Fruit fly (Drosophila melanogaster) whole organism, larva: ENCODE data around the gene RpS7.
A peak's percentile ranks its signal among the peaks of the same experiment; 100 is the strongest.

Source experiments
- noc ChIP-seq: fragments of 200-800 bp; sonication (Bioruptor generic); optimal IDR thresholded peaks from 3 replicates; lab custom pipeline; 2019; ENCODE audit warnings: missing biosample characterization, mild to moderate bottlenecking, missing genetic modification characterization, moderate library complexity

Gene RpS7

DNA sequence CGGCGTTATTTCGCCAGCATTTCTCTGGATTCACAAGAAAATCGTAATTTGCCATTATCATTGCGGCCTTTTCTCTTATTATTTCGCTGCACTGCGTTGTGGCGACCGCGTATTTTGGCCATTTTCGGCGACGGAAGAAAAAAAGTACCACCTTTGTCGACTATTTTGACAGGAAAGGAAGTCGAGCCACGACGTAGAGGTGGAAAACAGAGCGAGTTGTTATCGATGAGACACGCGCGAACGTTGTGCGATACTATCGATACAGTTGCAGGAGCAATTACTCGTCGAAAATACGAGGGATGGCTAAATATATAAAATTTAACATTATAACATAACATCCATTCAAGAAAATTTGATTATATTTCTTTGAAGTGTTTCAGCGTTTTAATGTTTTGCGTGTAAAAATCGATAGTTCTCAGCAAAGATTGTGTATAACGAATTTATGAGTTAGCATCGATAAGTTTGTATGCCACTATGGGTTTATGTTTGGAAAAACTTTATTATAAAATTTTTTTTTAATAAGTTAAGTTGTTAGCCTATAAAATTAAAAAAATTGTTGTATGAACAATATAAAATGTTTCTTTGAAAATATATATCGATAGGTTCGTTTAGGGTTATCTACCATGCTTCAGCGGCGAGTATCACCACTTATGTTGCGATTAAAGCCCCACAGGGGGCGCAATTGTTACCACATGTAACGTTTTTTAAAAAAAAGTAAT lies at the start of gene RpS7:
TSS of gene RpS7 (minus strand) at position 255 of the 719 bp plus-strand sequence.
- peak; percentile 64 for TF ChIP-seq noc (tag; lab: Kevin White, UChicago)

DNA sequence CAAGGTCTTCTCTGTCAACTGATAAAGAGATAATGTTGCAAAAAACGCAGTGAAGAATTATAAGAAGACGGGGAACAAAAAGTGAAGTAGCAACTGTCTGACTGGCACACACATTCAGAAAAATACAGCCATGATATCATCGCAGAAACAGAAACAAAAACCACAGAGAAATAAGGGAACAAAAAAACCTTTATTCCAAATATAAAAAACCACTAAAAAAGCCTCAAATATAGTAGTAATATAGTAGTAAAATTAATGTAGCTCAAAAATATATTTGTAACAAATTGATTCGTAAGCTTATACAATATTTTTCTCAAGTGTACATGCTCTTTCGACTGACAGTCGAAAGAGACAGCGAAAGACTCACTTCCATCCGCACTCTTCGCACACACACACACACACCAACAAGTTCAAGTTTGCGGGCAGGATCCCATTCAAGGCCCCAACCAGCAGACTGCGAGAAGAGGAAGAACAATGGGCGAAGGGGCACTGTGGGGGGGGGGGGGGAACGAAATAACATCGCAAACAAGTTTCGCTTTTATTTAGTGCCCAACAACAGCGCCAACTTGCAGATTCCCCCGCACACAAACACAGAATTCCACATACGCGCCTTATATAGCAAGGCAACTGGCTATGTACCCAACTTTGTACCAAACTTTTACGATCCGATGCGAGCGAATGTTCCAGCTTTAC lies 49.6 kb upstream of the RpS7 start:
- TF ChIP-seq noc (tag; lab: Kevin White, UChicago) = no peak

DNA sequence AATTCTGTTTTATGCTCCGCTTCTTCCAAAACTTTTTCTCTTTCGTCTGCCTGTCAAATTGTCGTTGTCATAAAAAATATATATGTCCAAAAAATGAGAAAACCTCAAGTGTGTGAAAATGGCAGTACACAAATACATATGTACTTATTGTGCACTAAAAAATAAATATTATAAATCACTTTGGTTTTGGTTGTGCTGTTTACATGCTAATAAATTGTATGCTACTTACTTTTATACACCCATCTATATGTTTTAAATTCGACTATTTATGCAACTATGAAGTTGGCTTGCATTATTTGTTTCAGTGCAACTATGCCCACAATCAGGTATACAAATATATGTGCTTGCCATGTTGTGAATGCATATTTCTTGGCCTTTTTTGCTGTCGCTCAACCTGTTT lies 48.8 kb upstream of the RpS7 start:
- no peak for TF ChIP-seq noc (tag; lab: Kevin White, UChicago)

DNA sequence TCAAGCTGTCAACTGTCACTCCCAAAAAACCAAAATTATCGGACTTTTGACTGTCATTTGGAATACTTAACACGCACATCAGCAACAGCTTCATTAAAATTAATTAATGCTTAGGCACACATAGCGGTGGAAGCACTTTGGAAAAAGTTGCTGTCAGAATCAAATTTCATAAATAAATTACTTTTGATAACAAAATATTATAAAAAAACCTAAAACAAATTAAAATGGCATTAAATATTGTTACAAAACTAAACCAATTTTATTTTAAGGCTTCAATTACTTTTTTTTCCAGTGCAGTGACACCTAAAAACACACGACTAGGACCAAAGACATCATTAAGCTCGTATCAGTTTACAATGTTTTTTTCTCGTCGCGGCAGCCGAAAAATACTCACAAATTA lies 47.4 kb upstream of the RpS7 start:
- no peak for TF ChIP-seq noc (tag; lab: Kevin White, UChicago)

DNA sequence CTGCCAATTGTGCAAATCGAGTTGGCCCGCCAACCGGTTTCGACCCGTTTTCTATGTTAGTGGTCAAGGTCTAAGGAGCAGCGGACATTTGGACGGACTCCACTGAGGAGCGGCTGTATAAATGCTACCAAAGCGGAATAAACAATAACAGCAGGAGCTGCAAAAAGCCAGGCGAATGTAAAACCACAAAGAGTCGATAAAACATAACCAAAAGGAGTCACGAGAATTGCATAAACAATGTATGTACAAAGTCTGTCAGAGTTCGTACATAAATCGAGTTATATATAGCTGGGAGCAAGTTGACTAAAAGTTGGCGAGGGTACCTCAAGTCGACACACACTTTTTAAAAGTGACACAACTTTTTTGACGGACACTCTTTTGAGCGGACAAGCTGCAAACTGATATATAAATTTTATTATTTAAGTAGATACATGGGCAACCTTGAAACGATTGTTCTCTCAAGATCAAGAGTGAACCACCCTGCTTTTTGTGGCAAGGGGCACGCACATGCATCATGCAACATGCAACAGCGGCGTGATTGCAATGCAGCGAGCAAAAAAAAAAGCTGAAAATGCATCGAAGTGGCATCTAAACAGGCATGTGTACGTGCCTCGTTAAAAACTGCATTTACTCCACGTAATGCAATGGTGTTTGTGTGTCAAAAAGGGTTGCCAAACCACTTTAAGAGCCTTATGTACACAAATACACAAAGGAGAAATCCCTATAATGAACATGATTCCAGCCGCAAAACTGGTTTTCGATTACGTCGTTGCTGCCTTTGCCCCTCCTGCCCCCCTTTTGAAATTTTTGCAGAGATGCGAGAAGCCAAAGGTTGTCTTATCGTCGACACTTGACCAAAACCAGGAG lies 46.7 kb upstream of the RpS7 start:
- TF ChIP-seq noc (tag; lab: Kevin White, UChicago) = no peak

DNA sequence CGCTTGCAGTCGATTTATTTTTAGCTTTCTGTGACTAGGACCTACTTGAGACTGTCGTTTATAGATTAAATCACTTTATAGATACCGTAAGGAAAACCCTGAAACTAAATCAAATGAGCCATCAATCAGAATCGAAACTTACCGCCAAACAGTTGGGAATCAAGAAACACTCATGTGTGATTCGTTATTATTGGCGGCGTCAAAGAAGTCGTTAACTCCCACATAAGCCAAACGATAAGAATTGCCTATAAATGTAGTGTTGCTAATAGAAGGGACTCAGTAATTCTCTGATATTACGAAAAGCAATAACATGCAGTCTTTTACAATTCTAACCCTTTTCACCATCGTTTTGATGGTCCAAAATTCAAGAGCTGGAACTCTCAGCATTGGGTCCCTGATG lies 44.1 kb upstream of the RpS7 start, which contains the start of gene CG18404:
TSS of gene CG18404 (plus strand) at position 301 of the 400 bp plus-strand sequence.
- TF ChIP-seq noc (tag; lab: Kevin White, UChicago) = no peak

DNA sequence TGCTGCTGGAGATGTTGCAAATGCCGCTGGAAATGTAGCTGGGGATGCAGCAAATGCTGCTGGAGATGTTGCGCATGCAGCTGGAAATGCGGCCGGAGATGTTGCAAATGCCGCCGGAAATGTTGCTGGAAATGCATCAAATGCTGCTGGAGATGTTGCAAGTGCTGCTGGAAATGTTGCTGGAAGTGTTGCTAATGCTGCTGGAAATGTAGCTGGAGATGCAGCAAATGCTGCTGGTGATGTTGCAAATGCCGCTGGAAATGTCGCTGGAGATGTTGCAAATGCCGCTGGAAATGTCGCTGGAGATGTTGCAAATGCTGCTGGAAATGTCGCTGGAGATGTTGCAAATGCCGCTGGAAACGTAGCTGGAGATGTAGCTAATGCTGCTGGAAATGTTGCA lies 43.5 kb upstream of the RpS7 start:
- TF ChIP-seq noc (tag; lab: Kevin White, UChicago) = no peak

DNA sequence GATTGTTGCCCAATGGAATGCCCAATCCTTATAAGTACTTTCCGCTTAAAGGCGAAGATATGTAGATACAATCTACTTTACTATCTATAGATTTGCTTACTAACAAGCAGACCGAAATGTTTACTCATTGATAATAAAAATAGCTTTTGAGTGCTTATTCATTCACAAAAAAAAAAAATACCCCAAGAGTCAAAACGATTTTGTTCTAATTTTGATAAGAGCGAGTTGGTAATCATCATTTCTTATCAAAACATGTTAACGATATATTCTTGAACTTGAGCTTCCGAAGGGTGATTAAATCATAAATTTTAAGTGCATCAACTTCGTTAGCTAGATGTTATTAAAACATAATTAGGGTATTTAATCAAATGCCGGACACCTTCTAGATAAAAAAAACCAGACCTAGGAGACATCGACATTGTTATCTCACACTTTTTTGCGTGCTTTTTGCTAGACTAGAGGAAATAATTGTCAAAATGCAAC lies 41.7 kb upstream of the RpS7 start, which contains the start of gene CG9682:
TSS of gene CG9682 (plus strand) at position 433 of the 483 bp plus-strand sequence.
- no peak for TF ChIP-seq noc (tag; lab: Kevin White, UChicago)

DNA sequence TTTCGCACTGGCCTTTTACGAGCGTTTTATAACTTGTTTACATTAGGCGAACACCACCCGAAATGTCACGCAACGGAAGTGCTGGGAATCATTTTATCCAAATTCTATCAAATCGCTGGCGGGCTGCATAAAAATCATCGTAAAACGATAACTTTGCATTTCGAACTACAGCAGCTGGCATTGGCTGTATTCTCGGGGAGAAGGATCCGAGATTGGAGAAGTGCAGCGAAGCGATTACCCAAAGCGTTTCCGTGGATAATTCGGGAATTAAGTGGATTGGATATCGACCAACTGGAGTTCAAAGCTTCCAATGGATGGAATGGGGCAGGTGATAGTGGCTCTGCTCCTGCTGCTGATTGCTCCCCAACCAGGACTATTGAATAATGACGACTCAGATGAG lies 40.5 kb upstream of the RpS7 start, which contains the start of gene CG34299:
TSS of gene CG34299 (plus strand) at position 301 of the 400 bp plus-strand sequence.
- no peak for TF ChIP-seq noc (tag; lab: Kevin White, UChicago)

DNA sequence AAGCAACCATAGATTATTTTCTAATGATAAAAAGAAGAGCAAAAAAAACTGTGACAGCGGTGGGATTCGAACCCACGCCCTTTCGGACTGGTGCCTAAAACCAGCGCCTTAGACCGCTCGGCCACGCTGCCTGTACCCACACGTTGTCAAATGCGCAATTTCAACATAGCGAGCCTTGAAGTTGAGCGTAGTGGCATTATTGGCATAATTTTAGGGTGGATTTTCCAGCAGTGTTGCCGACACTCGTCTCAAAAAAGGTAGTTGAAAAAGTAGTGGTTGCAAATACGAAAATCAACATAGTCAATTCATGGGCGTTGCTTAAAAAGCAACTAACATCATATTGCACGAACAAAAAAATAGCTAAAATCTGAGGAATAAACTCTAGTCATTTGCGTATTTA lies 39.7 kb upstream of the RpS7 start:
- no peak for TF ChIP-seq noc (tag; lab: Kevin White, UChicago)

DNA sequence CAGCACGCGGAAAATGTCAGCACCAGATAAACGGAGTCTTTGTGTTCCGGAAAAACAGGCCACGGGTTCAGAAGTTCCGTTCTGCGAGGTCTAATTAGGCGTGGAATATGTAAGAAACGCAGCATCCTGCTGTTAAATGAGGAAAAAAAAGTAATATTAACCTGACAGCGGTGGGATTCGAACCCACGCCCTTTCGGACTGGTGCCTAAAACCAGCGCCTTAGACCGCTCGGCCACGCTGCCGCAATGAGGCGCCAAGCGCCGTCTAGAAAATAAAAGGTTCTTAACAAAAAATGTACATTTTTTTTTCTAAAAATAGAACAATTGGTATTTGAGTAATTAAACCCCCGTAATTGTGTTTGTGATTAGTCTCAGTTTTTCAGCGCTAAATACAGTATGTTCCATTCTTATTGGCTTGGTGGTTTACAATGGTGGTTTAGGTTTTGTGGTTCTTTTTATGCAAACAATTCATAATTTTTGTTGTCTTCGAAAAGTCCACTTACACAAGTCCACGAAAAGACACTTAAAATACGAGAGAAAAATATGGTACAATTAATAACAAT lies 39.1 kb upstream of the RpS7 start:
- peak; percentile 48 for TF ChIP-seq noc (tag; lab: Kevin White, UChicago)

DNA sequence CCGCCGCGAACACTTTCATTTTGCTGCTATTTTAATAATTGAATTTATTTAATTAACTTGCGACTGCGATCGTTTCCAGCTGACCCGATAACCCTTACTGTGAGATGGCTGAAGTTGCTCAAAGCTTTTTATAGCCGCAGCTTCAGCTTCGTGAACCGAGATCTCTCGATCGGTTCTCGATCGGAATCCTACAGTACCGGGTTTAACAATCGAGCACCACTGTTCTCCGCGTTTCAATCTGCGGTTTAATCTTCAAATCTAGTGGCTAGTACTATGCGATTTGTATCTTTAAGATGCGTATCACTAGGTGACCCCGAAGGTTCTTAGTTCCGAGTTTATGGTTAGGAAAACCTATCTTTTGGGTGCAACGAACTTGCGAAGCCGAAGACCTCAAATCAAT lies 37.8 kb upstream of the RpS7 start, which contains the start of gene CG9733:
TSS of gene CG9733 (minus strand) at position 101 of the 400 bp plus-strand sequence.
- TF ChIP-seq noc (tag; lab: Kevin White, UChicago) = no peak

DNA sequence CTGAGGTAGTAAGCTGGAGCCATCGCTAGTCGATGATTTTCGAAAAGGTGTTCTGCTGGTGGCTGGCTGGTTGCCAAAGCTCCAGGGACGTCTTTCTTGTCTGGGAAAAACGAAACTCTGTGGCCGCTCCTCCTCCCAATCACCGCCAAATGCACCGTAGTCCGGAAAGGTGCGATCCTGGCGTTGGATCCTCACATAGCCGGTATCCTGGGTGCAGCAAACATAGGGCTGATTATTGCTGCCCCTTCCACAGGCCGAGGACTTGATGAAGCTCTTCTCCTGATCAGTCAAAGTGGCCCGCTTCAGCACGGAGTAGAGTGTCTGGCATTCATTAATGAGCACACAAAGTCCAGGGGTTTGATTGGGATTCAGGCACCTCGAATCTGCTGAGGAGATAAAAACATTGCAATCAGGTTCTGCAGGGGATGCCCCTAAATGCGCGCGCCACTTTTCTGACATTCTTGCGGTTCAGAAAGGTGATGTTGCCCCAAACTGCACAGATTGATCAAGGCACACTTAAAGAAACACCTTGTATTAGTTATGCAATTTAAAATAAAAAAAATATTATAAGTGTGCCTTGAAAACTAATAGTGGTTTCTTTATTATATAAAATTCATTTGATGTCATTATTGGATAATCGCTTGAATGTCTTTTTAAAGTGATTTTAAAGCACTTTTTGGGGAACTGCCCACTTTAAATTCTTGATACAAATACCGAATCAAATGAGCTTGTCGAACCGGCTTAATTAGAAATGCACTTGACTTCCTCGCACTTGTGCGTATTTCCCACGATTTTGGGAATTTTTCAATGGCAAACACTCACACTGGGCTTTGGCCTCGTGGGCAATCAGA lies 37.1 kb upstream of the RpS7 start:
- no peak for TF ChIP-seq noc (tag; lab: Kevin White, UChicago)

DNA sequence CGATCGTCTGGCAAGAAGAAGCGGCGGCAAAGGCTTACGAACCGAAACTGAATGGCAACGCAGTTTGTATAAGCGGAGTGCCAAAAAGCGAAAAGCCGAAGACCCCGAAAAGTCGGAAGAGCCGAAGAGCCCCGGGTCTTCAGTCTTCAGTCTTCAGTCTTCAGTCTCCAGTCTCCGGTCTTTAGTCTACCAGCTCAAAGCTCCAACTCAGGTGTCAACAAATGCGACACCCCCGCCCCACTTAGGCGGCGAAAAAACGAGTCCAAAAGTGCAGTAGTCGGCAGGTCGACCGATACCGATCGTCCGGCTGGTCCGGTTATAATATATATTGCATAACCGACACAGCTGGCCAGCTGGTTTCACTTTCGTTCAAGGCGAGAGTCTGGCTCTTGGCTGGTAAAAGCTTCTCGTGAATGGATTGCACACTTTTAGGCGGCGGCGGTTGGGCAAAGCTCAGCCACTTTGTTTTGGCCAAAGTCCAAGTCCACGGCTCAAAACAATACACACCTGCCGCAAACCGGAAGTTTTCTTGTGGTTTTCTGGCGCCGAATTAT lies 34.5 kb upstream of the RpS7 start, which contains the start of gene CG9737:
TSS of gene CG9737 (minus strand) at position 51 of the 554 bp plus-strand sequence.
- no peak for TF ChIP-seq noc (tag; lab: Kevin White, UChicago)
